Comparison of ENCODE assay signal across 1 fruit fly cellular context in genomic region chr3L:377222-378071, dm6.
TF ChIP-seq lines count a peak whose summit lies in the region.

No protein-coding gene starts in this region.

TF ChIP-seq in whole organism, embryonic, 481 proteins besides CTCF, POLR2A, EP300 and RAD21 (continued from another document):
- TF ChIP-seq onecut (GFP tag; IDR thresholded peaks at IDR 0.05; lab: Robert Waterston, UW), result peak; percentile 71
- TF ChIP-seq Dll (GFP tag; IDR thresholded peaks at IDR 0.05; lab: Robert Waterston, UW; ENCODE audit: partially characterized antibody), result no peak
- no peak for TF ChIP-seq CG7963 (GFP tag; IDR thresholded peaks at IDR 0.05; lab: Robert Waterston, UW; ENCODE audit: partially characterized antibody)
- peak; percentile 50 for TF ChIP-seq ro (GFP tag; IDR thresholded peaks at IDR 0.05; lab: Robert Waterston, UW)
- peak; percentile 87 for TF ChIP-seq CG11723 (GFP tag; optimal IDR thresholded peaks at IDR 0.05; lab: Kevin White, UChicago)
- peak; percentile 90 for TF ChIP-seq CG4424 (GFP tag; optimal IDR thresholded peaks at IDR 0.05; lab: Kevin White, UChicago)
- peak; percentile 95 for TF ChIP-seq CG2712 (tag; optimal IDR thresholded peaks at IDR 0.05; lab: Kevin White, UChicago)
- TF ChIP-seq fru (optimal IDR thresholded peaks at IDR 0.05; lab: Kevin White, UChicago), result no peak
- peak; percentile 54 for TF ChIP-seq Taf1 (GFP tag; IDR thresholded peaks at IDR 0.05; lab: Robert Waterston, UW)
- peak; percentile 76 for TF ChIP-seq CG8478 (optimal IDR thresholded peaks at IDR 0.05; lab: Kevin White, UChicago)
- peak; percentile 44 for TF ChIP-seq CG12071 (GFP tag; optimal IDR thresholded peaks at IDR 0.05; lab: Kevin White, UChicago)
- TF ChIP-seq unpg (GFP tag; optimal IDR thresholded peaks at IDR 0.05; lab: Kevin White, UChicago), result peak; percentile 95
- peak; percentile 26 for TF ChIP-seq kni (GFP tag; optimal IDR thresholded peaks at IDR 0.05; lab: Kevin White, UChicago)
- TF ChIP-seq dysf (GFP tag; IDR thresholded peaks at IDR 0.05; lab: Robert Waterston, UW), result peak; percentile 90
- peak in 1 of 2 experiments; percentile 49 for TF ChIP-seq Pdp1 (GFP tag; optimal IDR thresholded peaks at IDR 0.05; lab: Kevin White, UChicago)
- TF ChIP-seq CG34224 (GFP tag; IDR thresholded peaks at IDR 0.05; lab: Robert Waterston, UW; ENCODE audit: partially characterized antibody), result no peak
- TF ChIP-seq nerfin-1 (tag; optimal IDR thresholded peaks at IDR 0.05; lab: Kevin White, UChicago), result peak; percentile 85
- TF ChIP-seq CG10565 (GFP tag; optimal IDR thresholded peaks at IDR 0.05; lab: Kevin White, UChicago), result peak; percentile 54
- TF ChIP-seq maf-S (GFP tag; optimal IDR thresholded peaks at IDR 0.05; lab: Kevin White, UChicago), result no peak
- TF ChIP-seq bowl (GFP tag; IDR thresholded peaks at IDR 0.05; lab: Robert Waterston, UW), result no peak
- no peak for TF ChIP-seq pum (GFP tag; optimal IDR thresholded peaks at IDR 0.05; lab: Kevin White, UChicago)
- TF ChIP-seq row (GFP tag; IDR thresholded peaks at IDR 0.05; lab: Robert Waterston, UW), result peak; percentile 73; the same call in 2 of the 3 replicates
- TF ChIP-seq sens-2 (GFP tag; IDR thresholded peaks at IDR 0.05; lab: Robert Waterston, UW), result no peak
- TF ChIP-seq sens (GFP tag; lab: Kevin White, UChicago), result peak; percentile 82
- no peak for TF ChIP-seq NK7.1 (GFP tag; optimal IDR thresholded peaks at IDR 0.05; lab: Kevin White, UChicago)
- TF ChIP-seq Dp (GFP tag; optimal IDR thresholded peaks at IDR 0.05; lab: Kevin White, UChicago), result peak; percentile 13
- no peak for TF ChIP-seq nom (GFP tag; optimal IDR thresholded peaks at IDR 0.05; lab: Kevin White, UChicago)
- peak; percentile 95 for TF ChIP-seq lab (GFP tag; optimal IDR thresholded peaks at IDR 0.05; lab: Kevin White, UChicago)
- peak; percentile 40; the same call in 1 of the 2 replicates for TF ChIP-seq peb (GFP tag; IDR thresholded peaks at IDR 0.05; lab: Robert Waterston, UW)
- peak; percentile 64 for TF ChIP-seq CG7928 (GFP tag; optimal IDR thresholded peaks at IDR 0.05; lab: Kevin White, UChicago)
- no peak for TF ChIP-seq D (optimal IDR thresholded peaks at IDR 0.05; lab: Kevin White, UChicago)
- TF ChIP-seq D (GFP tag; optimal IDR thresholded peaks at IDR 0.05; lab: Kevin White, UChicago), result peak; percentile 84
- peak; percentile 78 for TF ChIP-seq CG18011 (GFP tag; optimal IDR thresholded peaks at IDR 0.05; lab: Kevin White, UChicago)
- no peak for TF ChIP-seq chm (GFP tag; IDR thresholded peaks at IDR 0.05; lab: Robert Waterston, UW)
- peak; percentile 65 for TF ChIP-seq schlank (tag; optimal IDR thresholded peaks at IDR 0.05; lab: Kevin White, UChicago)
- peak; percentile 87 for TF ChIP-seq Blimp-1 (GFP tag; optimal IDR thresholded peaks at IDR 0.05; lab: Kevin White, UChicago)
- no peak for TF ChIP-seq gce (GFP tag; IDR thresholded peaks at IDR 0.05; lab: Robert Waterston, UW)
